Worm (Caenorhabditis elegans) whole organism, L4 larva: ENCODE measurements around the gene C03B1.9.

Source experiments
- R02D3.7 ChIP-seq: fragments of 150-350 bp; sonication (generic microtip); optimal IDR thresholded peaks from 3 replicates; lab custom pipeline; 2014; ENCODE audit warnings: missing biosample characterization, missing genetic modification characterization
- Y5F2A.4 ChIP-seq: fragments of 200-800 bp; sonication (Bioruptor generic); optimal IDR thresholded peaks from 2 replicates; lab custom pipeline; 2018; ENCODE audit warnings: mild to moderate bottlenecking, missing genetic modification characterization, missing compliant biosample characterization
- aly-2 ChIP-seq: sonication (generic microtip); optimal IDR thresholded peaks from 2 replicates; lab custom pipeline; 2018; ENCODE audit warnings: missing biosample characterization, missing genetic modification characterization
- dpl-1 ChIP-seq: fragments of 150-350 bp; optimal IDR thresholded peaks from 2 replicates; lab custom pipeline; 2014; ENCODE audit warnings: missing biosample characterization, missing genetic modification reagents, missing genetic modification characterization
- mxl-3 ChIP-seq: fragments of 200-800 bp; sonication (Bioruptor generic); optimal IDR thresholded peaks from 2 replicates; lab custom pipeline; 2018; ENCODE audit warnings: mild to moderate bottlenecking, missing genetic modification characterization, missing compliant biosample characterization
- pha-4 ChIP-seq, 2 experiments: fragments of 150-350 bp in 1 of 2; fragments of 200-800 bp in 1 of 2; sonication (Bioruptor generic) in 1 of 2; IDR thresholded peaks in 1 of 2; optimal IDR thresholded peaks in 1 of 2; 2 replicates each; pipeline versions ENCODE4 v1.3.6 to Lab custom; 2014 to 2022; ENCODE audit warnings: missing genetic modification characterization in 2 of 2, missing genetic modification reagents in 2 of 2, missing biosample characterization in 1 of 2, missing compliant biosample characterization in 1 of 2
- skn-1 ChIP-seq: fragments of 150-350 bp; optimal IDR thresholded peaks from 2 replicates; lab custom pipeline; 2014; ENCODE audit warnings: missing biosample characterization, missing genetic modification characterization
- tra-1 ChIP-seq: fragments of 200-800 bp; sonication (Bioruptor generic); IDR thresholded peaks from 2 replicates; pipeline ENCODE4 v1.3.6; 2022; ENCODE audit warnings: missing genetic modification reagents, missing genetic modification characterization, missing compliant biosample characterization
- zfp-3 ChIP-seq: fragments of 200-800 bp; sonication (Bioruptor generic); conservative IDR thresholded peaks from 2 replicates; pipeline ENCODE4 v1.3.6; 2022; ENCODE audit warnings: missing genetic modification reagents, missing genetic modification characterization, missing compliant biosample characterization
- ztf-7 ChIP-seq: fragments of 150-350 bp; optimal IDR thresholded peaks from 2 replicates; lab custom pipeline; 2014; ENCODE audit warnings: missing biosample characterization, missing genetic modification characterization

ce11 chrX:6384537-6384936 lies 37.6 kb upstream of the C03B1.9 start:
- TF ChIP-seq skn-1: no peak
- TF ChIP-seq R02D3.7 (tag; lab: Kevin White, UChicago): no peak
- TF ChIP-seq Y5F2A.4 (GFP tag; lab: Kevin White, UChicago): no peak
- TF ChIP-seq aly-2 (tag; lab: Kevin White, UChicago): no peak
- no peak for TF ChIP-seq ztf-7 (tag; lab: Kevin White, UChicago)
- no peak for TF ChIP-seq tra-1
- TF ChIP-seq pha-4 (GFP tag; IDR thresholded peaks at IDR 0.05; lab: Robert Waterston, UW): no peak
- TF ChIP-seq pha-4 (tag; optimal IDR thresholded peaks at IDR 0.05; lab: Kevin White, UChicago): no peak
- TF ChIP-seq mxl-3: no peak
- TF ChIP-seq dpl-1 (GFP tag; lab: Kevin White, UChicago): no peak
- TF ChIP-seq zfp-3 (GFP tag; lab: Robert Waterston, UW): no peak
